Worm (Caenorhabditis elegans) whole organism, early embryonic: ENCODE results near the gene F13B6.2.

ENCODE experiments used
- B0310.2 ChIP-seq: sonication (generic microtip); optimal IDR thresholded peaks from 2 replicates; lab custom pipeline; 2016; ENCODE audit warnings: mild to moderate bottlenecking, missing genetic modification characterization, missing compliant biosample characterization
- F13C5.2 ChIP-seq: sonication (generic microtip); optimal IDR thresholded peaks from 2 replicates; lab custom pipeline; 2017; ENCODE audit warnings: mild to moderate bottlenecking, missing genetic modification characterization, inconsistent platforms, missing compliant biosample characterization
- aly-1 ChIP-seq: sonication (generic microtip); optimal IDR thresholded peaks from 2 replicates; lab custom pipeline; 2016; ENCODE audit warnings: missing genetic modification characterization, missing compliant biosample characterization
- ama-1 ChIP-seq: fragments of 150-350 bp; optimal IDR thresholded peaks from 2 replicates; lab custom pipeline; 2014
- ceh-13 ChIP-seq: fragments of 200-800 bp; sonication (Bioruptor generic); optimal IDR thresholded peaks from 2 replicates; lab custom pipeline; 2018; ENCODE audit warnings: mild to moderate bottlenecking, missing genetic modification characterization, missing compliant biosample characterization
- ceh-36 ChIP-seq: sonication (generic microtip); optimal IDR thresholded peaks from 2 replicates; lab custom pipeline; 2016; ENCODE audit warnings: missing genetic modification characterization, inconsistent platforms, missing compliant biosample characterization
- ets-7 ChIP-seq: sonication (generic microtip); optimal IDR thresholded peaks from 2 replicates; lab custom pipeline; 2016; ENCODE audit warnings: missing genotype, missing genetic modification characterization, missing compliant biosample characterization
- flt-1 ChIP-seq: fragments of 200-800 bp; sonication (Bioruptor generic); IDR thresholded peaks from 2 replicates; pipeline ENCODE4 v1.3.6; 2022; ENCODE audit warnings: missing genetic modification characterization, missing compliant biosample characterization
- hmbx-1 ChIP-seq: sonication (generic microtip); optimal IDR thresholded peaks from 2 replicates; lab custom pipeline; 2016; ENCODE audit warnings: mild to moderate bottlenecking, missing genetic modification characterization, missing compliant biosample characterization
- hmg-4 ChIP-seq: fragments of 200-800 bp; sonication (Bioruptor generic); optimal IDR thresholded peaks from 2 replicates; lab custom pipeline; 2018; ENCODE audit warnings: mild to moderate bottlenecking, missing genetic modification characterization, missing compliant biosample characterization
- hnd-1 ChIP-seq: sonication (generic microtip); optimal IDR thresholded peaks from 2 replicates; lab custom pipeline; 2016; ENCODE audit warnings: missing genetic modification characterization, missing compliant biosample characterization
- pes-1 ChIP-seq: fragments of 200-800 bp; sonication (Bioruptor generic); IDR thresholded peaks from 2 replicates; pipeline ENCODE4 v1.3.6; 2022; ENCODE audit warnings: missing genetic modification reagents, missing genetic modification characterization, missing compliant biosample characterization
- scrt-1 ChIP-seq: fragments of 200-800 bp; sonication (Bioruptor generic); IDR thresholded peaks from 2 replicates; pipeline ENCODE4 v1.3.6; 2022; ENCODE audit warnings: missing genetic modification characterization, missing compliant biosample characterization
- sea-1 ChIP-seq: fragments of 200-800 bp; sonication (Bioruptor generic); conservative IDR thresholded peaks from 2 replicates; pipeline ENCODE4 v1.3.6; 2022; ENCODE audit warnings: missing genetic modification characterization, missing compliant biosample characterization
- tbx-11 ChIP-seq: fragments of 200-800 bp; sonication (Bioruptor generic); IDR thresholded peaks from 2 replicates; pipeline ENCODE4 v1.3.6; 2022; ENCODE audit warnings: missing genetic modification characterization, missing compliant biosample characterization
- tbx-37 ChIP-seq: fragments of 200-800 bp; sonication (Bioruptor generic); conservative IDR thresholded peaks from 2 replicates; pipeline ENCODE4 v1.3.6; 2022; ENCODE audit warnings: missing genetic modification reagents, missing genetic modification characterization, missing compliant biosample characterization
- tra-4 ChIP-seq: sonication (generic microtip); optimal IDR thresholded peaks from 2 replicates; lab custom pipeline; 2017; ENCODE audit warnings: missing genetic modification characterization, missing compliant biosample characterization

The F13B6.2 gene

ce11 chrIV:7487554-7488456 lies 27.7 kb upstream of the F13B6.2 start, which contains the start of the genes his-60 and his-59:
his-60 (minus strand) TSS chrIV:7487992.
his-59 (plus strand) TSS chrIV:7488249.
- no peak for TF ChIP-seq ets-7
- TF ChIP-seq pes-1 (GFP tag; lab: Robert Waterston, UW), result peak; percentile 84
- peak; percentile 47 for TF ChIP-seq F13C5.2 (tag; lab: Kevin White, UChicago)
- TF ChIP-seq B0310.2 (tag; lab: Kevin White, UChicago), result peak; percentile 67
- 0 out of 2 replicates have a peak, but pooled peaks have one; percentile 45 for TF ChIP-seq scrt-1 (GFP tag; lab: Robert Waterston, UW)
- no peak; the same call in 1 of the 2 replicates for TF ChIP-seq tbx-11 (GFP tag; lab: Robert Waterston, UW)
- peak; percentile 58 for TF ChIP-seq flt-1 (GFP tag; lab: Robert Waterston, UW)
- TF ChIP-seq ceh-36 (tag; lab: Kevin White, UChicago), result peak; percentile 77
- TF ChIP-seq ceh-13 (GFP tag; lab: Kevin White, UChicago), result peak; percentile 45
- peak; percentile 70 for TF ChIP-seq hmbx-1
- TF ChIP-seq hmg-4 (GFP tag; lab: Kevin White, UChicago), result peak; percentile 56
- no peak for TF ChIP-seq hnd-1
- peak; percentile 79 for TF ChIP-seq sea-1 (GFP tag; lab: Robert Waterston, UW)
- peak; percentile 76 for TF ChIP-seq tra-4 (tag; lab: Kevin White, UChicago)
- TF ChIP-seq tbx-37 (GFP tag; lab: Robert Waterston, UW), result no peak
- TF ChIP-seq ama-1, result peak; percentile 98
- TF ChIP-seq aly-1, result peak; percentile 98

- TF ChIP-seq aly-1 (peak; percentile 79), sea-1 (GFP tag; lab: Robert Waterston, UW) (no peak), tbx-37 (GFP tag; lab: Robert Waterston, UW) (no peak), hmg-4 (GFP tag; lab: Kevin White, UChicago) (peak; percentile 36), B0310.2 (tag; lab: Kevin White, UChicago) (peak; percentile 46), F13C5.2 (tag; lab: Kevin White, UChicago) (peak; percentile 52), ceh-36 (tag; lab: Kevin White, UChicago) (peak; percentile 31), tra-4 (tag; lab: Kevin White, UChicago) (peak; percentile 20), ama-1 (peak; percentile 95), pes-1 (GFP tag; lab: Robert Waterston, UW) (0 out of 2 replicates have a peak, but pooled peaks have one; percentile 4), ets-7 (no peak)
Observed at ce11 chrIV:7486201-7486947, 26.2 kb upstream of the F13B6.2 start, which contains the start of the genes his-61 and his-62. his-61 (minus strand) TSS chrIV:7486217. his-62 (plus strand) TSS chrIV:7486545.

ce11 chrIV:7485565-7486200 lies 25.6 kb upstream of the F13B6.2 start:
- TF ChIP-seq tbx-11 (GFP tag; lab: Robert Waterston, UW) (peak; percentile 8; the same call in 1 of the 2 replicates), ama-1 (peak; percentile 69), sea-1 (GFP tag; lab: Robert Waterston, UW) (peak; percentile 76), aly-1 (peak; percentile 39), flt-1 (GFP tag; lab: Robert Waterston, UW) (peak; percentile 39; the same call in 1 of the 2 replicates)

ce11 chrIV:7478134-7478533 lies 18.0 kb upstream of the F13B6.2 start, which contains the start of gene rod-1:
rod-1 (plus strand) TSS chrIV:7478452.
- no peak for TF ChIP-seq tra-4 (tag; lab: Kevin White, UChicago)
- no peak for TF ChIP-seq ama-1
- TF ChIP-seq hnd-1, result no peak
- TF ChIP-seq aly-1, result no peak
- TF ChIP-seq scrt-1 (GFP tag; lab: Robert Waterston, UW), result no peak
- no peak for TF ChIP-seq ets-7

ce11 chrIV:7477697-7478096 lies 17.6 kb upstream of the F13B6.2 start:
- no peak for TF ChIP-seq scrt-1 (GFP tag; lab: Robert Waterston, UW)
- no peak for TF ChIP-seq tra-4 (tag; lab: Kevin White, UChicago)
- TF ChIP-seq B0310.2 (tag; lab: Kevin White, UChicago), result no peak
- TF ChIP-seq ceh-36 (tag; lab: Kevin White, UChicago), result no peak
- TF ChIP-seq hmg-4 (GFP tag; lab: Kevin White, UChicago), result no peak
- no peak for TF ChIP-seq tbx-37 (GFP tag; lab: Robert Waterston, UW)
- no peak for TF ChIP-seq ets-7
- TF ChIP-seq F13C5.2 (tag; lab: Kevin White, UChicago), result no peak
- TF ChIP-seq hnd-1, result no peak
- no peak for TF ChIP-seq tbx-11 (GFP tag; lab: Robert Waterston, UW)
- TF ChIP-seq flt-1 (GFP tag; lab: Robert Waterston, UW), result no peak
- TF ChIP-seq pes-1 (GFP tag; lab: Robert Waterston, UW), result no peak
- no peak for TF ChIP-seq ceh-13 (GFP tag; lab: Kevin White, UChicago)
- no peak for TF ChIP-seq hmbx-1
- TF ChIP-seq sea-1 (GFP tag; lab: Robert Waterston, UW), result no peak
- no peak for TF ChIP-seq aly-1
- no peak for TF ChIP-seq ama-1

- no peak for TF ChIP-seq F13C5.2 (tag; lab: Kevin White, UChicago)
- TF ChIP-seq tbx-37 (GFP tag; lab: Robert Waterston, UW), result no peak
- no peak for TF ChIP-seq flt-1 (GFP tag; lab: Robert Waterston, UW)
- no peak for TF ChIP-seq ceh-36 (tag; lab: Kevin White, UChicago)
- TF ChIP-seq ceh-13 (GFP tag; lab: Kevin White, UChicago), result no peak
- TF ChIP-seq pes-1 (GFP tag; lab: Robert Waterston, UW), result no peak
- TF ChIP-seq hmbx-1, result no peak
- no peak for TF ChIP-seq tbx-11 (GFP tag; lab: Robert Waterston, UW)
- no peak for TF ChIP-seq hmg-4 (GFP tag; lab: Kevin White, UChicago)
- TF ChIP-seq scrt-1 (GFP tag; lab: Robert Waterston, UW), result no peak
- TF ChIP-seq aly-1, result no peak
- no peak for TF ChIP-seq ets-7
- no peak for TF ChIP-seq B0310.2 (tag; lab: Kevin White, UChicago)
- no peak for TF ChIP-seq ama-1
- no peak for TF ChIP-seq sea-1 (GFP tag; lab: Robert Waterston, UW)
- no peak for TF ChIP-seq hnd-1
- TF ChIP-seq tra-4 (tag; lab: Kevin White, UChicago), result no peak
Observed at ce11 chrIV:7477197-7477596, 17.1 kb upstream of the F13B6.2 start, which contains the start of gene pycr-4. pycr-4 (minus strand) TSS chrIV:7477297.
